Worm (Caenorhabditis elegans) whole organism, midembryonic: ENCODE measurements around the gene ZK688.9.

ENCODE experiments used
- flt-1 ChIP-seq: fragments of 200-800 bp; sonication (Bioruptor generic); IDR thresholded peaks from 2 replicates; pipeline ENCODE4 v1.3.6; 2022; ENCODE audit warnings: missing genetic modification characterization, missing compliant biosample characterization
- tab-1 ChIP-seq: fragments of 200-800 bp; sonication (Bioruptor generic); IDR thresholded peaks from 2 replicates; pipeline ENCODE4 v1.3.6; 2022; ENCODE audit warnings: missing genetic modification characterization, missing compliant biosample characterization

ce11 chrIII:7848173-7848572, 34.6 kb downstream of the ZK688.9 start:
- TF ChIP-seq flt-1 (no peak), tab-1 (GFP tag; lab: Robert Waterston, UW) (no peak)
